Worm (Caenorhabditis elegans): Measurements from ENCODE around the gene mcm-10.
A peak's percentile ranks its signal among the peaks of the same experiment; 100 is the strongest.

mcm-10 gene

DNA sequence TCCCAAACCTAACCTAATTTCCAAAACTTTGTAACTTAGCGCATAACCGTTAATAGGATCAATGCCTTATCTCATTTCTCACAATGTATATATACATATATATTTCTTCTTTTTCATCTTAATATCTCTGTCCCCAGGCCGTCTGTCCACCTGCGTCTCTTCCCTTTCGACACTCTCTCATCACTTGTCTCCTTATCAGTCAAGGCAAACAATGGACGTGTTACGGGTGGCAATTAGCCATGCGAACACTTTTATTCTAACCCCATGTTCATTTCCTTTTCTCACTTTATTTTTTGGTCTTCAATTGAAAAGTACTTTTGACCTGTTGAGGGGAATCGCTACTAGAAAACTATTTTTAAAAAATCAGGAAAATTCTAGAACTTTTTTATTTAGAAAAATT, 40.0 kb downstream of the mcm-10 start:
- TF ChIP-seq mls-2 (tag; optimal IDR thresholded peaks at IDR 0.05) (no peak), elt-1 (tag; optimal IDR thresholded peaks at IDR 0.05; ENCODE audit: borderline replicate concordance, insufficient read depth) (no peak), lin-13 (tag; optimal IDR thresholded peaks at IDR 0.05) (no peak), cnd-1 (tag; optimal IDR thresholded peaks at IDR 0.05) (no peak)

DNA sequence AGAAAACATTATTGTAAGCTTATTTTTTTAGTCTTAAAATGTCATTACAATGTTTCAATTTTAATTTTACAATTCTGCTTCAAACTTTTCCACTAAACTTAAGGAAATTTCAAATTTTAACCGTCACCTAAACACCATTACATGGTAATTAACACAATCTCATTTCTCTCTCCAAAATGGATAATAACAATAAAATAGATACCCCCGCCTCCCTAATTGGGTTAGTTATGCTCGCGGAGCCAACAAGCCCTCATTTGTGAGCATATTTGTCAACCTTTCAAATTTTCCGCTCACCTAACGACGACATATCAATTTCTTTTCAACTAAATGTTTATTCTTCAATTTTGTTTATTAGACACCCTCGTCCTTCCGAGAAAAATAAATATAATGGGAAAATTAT, 40.9 kb downstream of the mcm-10 start:
- TF ChIP-seq ces-1 (GFP tag; optimal IDR thresholded peaks at IDR 0.05), result peak; percentile 99
- TF ChIP-seq ceh-83 (GFP tag; optimal IDR thresholded peaks at IDR 0.05), result no peak

DNA sequence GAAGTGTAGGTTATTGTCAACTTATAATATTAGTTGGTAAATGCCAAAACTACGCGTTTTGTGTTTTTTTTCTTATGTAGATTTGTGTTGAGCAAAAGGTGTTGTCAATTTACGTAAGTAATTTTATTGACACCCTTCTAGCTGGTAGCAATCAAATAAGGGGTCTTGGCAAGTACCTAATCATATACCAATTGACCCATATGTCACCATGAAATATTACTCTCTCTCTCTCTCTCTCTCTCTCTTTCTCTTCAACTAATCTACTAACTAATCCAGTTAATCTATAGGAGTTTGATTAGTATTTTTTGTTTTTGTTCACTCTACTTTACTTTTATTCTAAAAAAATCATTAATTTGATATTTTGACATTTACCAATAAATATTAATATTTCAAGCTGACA, 42.1 kb downstream of the mcm-10 start:
- TF ChIP-seq ces-1 (GFP tag; optimal IDR thresholded peaks at IDR 0.05) (peak; percentile 85), ceh-39 (tag; optimal IDR thresholded peaks at IDR 0.05) (no peak), sem-2 (GFP tag; optimal IDR thresholded peaks at IDR 0.05) (no peak), sptf-1 (tag; optimal IDR thresholded peaks at IDR 0.05) (no peak)

DNA sequence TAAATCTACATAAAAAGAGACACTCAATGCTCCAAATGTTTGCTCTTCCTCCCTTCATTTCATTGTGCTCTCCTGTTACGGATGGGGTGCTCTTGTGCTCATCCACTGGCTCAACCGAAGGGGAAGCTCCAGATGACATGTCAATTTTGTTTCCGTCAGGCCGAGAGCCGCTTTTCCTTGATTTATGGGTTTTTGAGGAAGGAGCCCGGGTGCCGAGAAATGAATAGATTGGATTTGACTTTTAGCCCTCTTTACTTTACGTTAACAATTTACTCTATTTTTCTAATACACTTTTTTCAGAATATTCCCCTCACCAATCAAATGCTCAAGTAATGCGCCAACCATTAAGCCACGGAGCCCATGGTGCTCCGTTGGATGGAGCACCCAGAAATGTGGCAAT, 42.8 kb downstream of the mcm-10 start, which contains the start of gene T28D6.4:
Gene T28D6.4 (plus strand): TSS at position 301 of the 400 bp plus-strand sequence.
- TF ChIP-seq ceh-39 (tag; optimal IDR thresholded peaks at IDR 0.05) (no peak), elt-3 (tag; optimal IDR thresholded peaks at IDR 0.05) (no peak), cnd-1 (tag; optimal IDR thresholded peaks at IDR 0.05) (no peak), M03D4.4 (tag; optimal IDR thresholded peaks at IDR 0.05) (no peak), ces-1 (GFP tag; optimal IDR thresholded peaks at IDR 0.05) (no peak), nhr-2 (tag; optimal IDR thresholded peaks at IDR 0.05) (no peak), nhr-28 (tag; optimal IDR thresholded peaks at IDR 0.05) (no peak), drap-1 (GFP tag; optimal IDR thresholded peaks at IDR 0.05) (no peak)

DNA sequence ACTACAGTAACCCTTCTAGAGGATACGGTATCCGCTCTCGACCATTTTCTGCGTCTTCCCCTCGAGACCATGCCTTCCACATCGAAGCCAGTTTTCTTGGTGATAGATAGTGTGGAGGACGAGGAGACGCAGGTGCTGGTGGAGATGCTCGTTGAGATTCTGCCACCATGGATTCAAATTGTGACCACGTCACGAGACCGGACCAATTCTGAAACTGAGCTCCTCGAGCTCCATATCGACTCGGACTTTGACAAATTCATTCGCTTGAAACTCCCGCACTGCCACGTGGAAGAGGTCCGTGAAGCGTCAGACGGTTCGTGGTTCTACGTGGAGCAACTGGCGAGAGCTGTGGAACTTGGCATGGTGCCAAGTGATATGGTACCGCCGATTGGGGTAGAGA, 44.0 kb downstream of the mcm-10 start:
- TF ChIP-seq lsy-2 (tag; optimal IDR thresholded peaks at IDR 0.05) (no peak), snpc-4 (tag; optimal IDR thresholded peaks at IDR 0.05) (no peak), zip-8 (tag; optimal IDR thresholded peaks at IDR 0.05) (no peak), nhr-76 (tag; optimal IDR thresholded peaks at IDR 0.05) (no peak), ceh-39 (tag; optimal IDR thresholded peaks at IDR 0.05) (no peak), tbx-8 (GFP tag; optimal IDR thresholded peaks at IDR 0.05) (no peak), elt-1 (tag; optimal IDR thresholded peaks at IDR 0.05; ENCODE audit: borderline replicate concordance, insufficient read depth) (no peak), ham-2 (GFP tag; optimal IDR thresholded peaks at IDR 0.05) (no peak), blmp-1 (tag; optimal IDR thresholded peaks at IDR 0.05) (no peak), unc-62 (GFP tag; optimal IDR thresholded peaks at IDR 0.05) (no peak), ceh-43 (GFP tag; optimal IDR thresholded peaks at IDR 0.05) (no peak)

DNA sequence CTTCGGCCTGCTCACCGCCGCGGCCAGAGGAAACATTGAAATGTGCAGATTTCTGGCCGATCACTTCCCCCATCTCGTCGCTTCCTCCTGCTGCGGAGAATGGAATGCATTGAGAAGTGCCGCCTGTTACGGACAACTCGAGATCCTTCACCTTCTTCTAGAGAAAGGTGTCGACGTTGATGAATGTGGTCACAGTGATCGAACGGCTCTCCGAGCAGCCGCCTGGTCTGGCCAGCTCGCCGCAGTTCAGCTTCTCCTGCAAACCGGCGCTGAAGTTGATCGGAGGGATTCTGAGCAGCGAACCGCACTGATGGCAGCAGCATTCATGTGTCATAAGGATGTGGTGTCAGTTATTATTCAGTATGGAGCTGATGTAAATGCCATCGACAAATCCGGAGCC, 45.5 kb downstream of the mcm-10 start:
- no peak for TF ChIP-seq flh-1 (GFP tag; optimal IDR thresholded peaks at IDR 0.05)
- TF ChIP-seq cnd-1 (tag; optimal IDR thresholded peaks at IDR 0.05), result no peak
- TF ChIP-seq elt-3 (tag; optimal IDR thresholded peaks at IDR 0.05), result no peak
- no peak for TF ChIP-seq lin-13 (tag; optimal IDR thresholded peaks at IDR 0.05)

DNA sequence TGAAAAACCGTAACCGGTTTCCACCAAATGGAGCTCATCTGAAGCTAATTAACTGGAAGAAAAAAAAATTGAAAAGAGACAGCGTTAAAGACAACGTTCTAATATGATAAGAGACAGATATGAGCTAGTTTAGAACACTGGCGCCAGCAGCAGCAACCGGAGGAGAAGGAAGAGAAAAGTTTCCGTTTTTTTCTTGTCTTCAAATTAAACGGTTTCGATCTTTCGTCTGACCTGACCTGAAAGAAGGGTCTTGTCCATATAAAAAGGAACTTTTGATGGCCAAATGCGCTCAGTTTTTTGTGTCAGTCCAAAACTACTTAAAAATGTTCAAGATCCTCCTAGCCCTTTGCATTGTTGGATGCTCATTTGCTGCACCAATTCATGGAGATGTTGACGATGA, 49.1 kb downstream of the mcm-10 start, which contains the start of gene T28D6.3:
Gene T28D6.3 (plus strand): TSS at position 301 of the 400 bp plus-strand sequence.
- TF ChIP-seq lin-32 (GFP tag; optimal IDR thresholded peaks at IDR 0.05) (no peak), lin-13 (tag; optimal IDR thresholded peaks at IDR 0.05) (no peak), sptf-1 (tag; optimal IDR thresholded peaks at IDR 0.05) (no peak), ham-2 (GFP tag; optimal IDR thresholded peaks at IDR 0.05) (no peak), blmp-1 (tag; optimal IDR thresholded peaks at IDR 0.05) (no peak), elt-1 (tag; optimal IDR thresholded peaks at IDR 0.05; ENCODE audit: borderline replicate concordance, insufficient read depth) (no peak), snpc-4 (tag; optimal IDR thresholded peaks at IDR 0.05) (no peak), bed-3 (GFP tag; optimal IDR thresholded peaks at IDR 0.05) (no peak)

DNA sequence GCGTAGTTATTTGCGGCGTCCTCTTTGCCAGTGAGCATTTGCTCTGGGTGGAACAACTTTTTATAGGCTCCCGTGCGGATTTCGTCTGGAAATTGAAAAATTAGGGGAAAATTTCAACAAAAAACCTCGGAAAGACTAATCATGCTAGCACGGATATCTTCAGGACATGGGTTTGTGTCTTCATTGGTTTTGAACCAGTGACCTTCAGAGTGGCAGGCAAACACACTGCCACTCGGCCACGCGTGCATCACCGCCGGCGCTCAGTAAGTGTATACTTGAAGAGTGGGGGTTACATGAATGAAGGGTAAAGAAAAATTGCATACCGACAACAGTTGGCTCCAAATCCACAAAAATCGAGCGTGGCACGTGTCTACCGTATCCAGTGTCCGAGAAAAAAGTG, 53.9 kb downstream of the mcm-10 start:
- peak; percentile 83 for TF ChIP-seq ceh-43 (GFP tag; optimal IDR thresholded peaks at IDR 0.05)
- TF ChIP-seq elt-1 (tag; optimal IDR thresholded peaks at IDR 0.05; ENCODE audit: borderline replicate concordance, insufficient read depth), result no peak
- no peak for TF ChIP-seq mep-1 (tag; optimal IDR thresholded peaks at IDR 0.05)
- peak; percentile 8 for TF ChIP-seq unc-39 (tag; optimal IDR thresholded peaks at IDR 0.05)
- no peak for TF ChIP-seq nhr-76 (tag; optimal IDR thresholded peaks at IDR 0.05)
- no peak for TF ChIP-seq nhr-12 (tag; optimal IDR thresholded peaks at IDR 0.05)
- TF ChIP-seq nhr-28 (tag; optimal IDR thresholded peaks at IDR 0.05), result no peak
- peak; percentile 61 for TF ChIP-seq lin-13 (tag; optimal IDR thresholded peaks at IDR 0.05)
- TF ChIP-seq sem-2 (GFP tag; optimal IDR thresholded peaks at IDR 0.05), result peak; percentile 88
- peak; percentile 91 for TF ChIP-seq lin-32 (GFP tag; optimal IDR thresholded peaks at IDR 0.05)
- peak; percentile 78 for TF ChIP-seq flh-1 (GFP tag; optimal IDR thresholded peaks at IDR 0.05)
- peak; percentile 83 for TF ChIP-seq bed-3 (GFP tag; optimal IDR thresholded peaks at IDR 0.05)
- TF ChIP-seq lsy-2 (tag; optimal IDR thresholded peaks at IDR 0.05), result no peak
- TF ChIP-seq sptf-1 (tag; optimal IDR thresholded peaks at IDR 0.05), result peak; percentile 96
- peak; percentile 96 for TF ChIP-seq cnd-1 (tag; optimal IDR thresholded peaks at IDR 0.05)
- peak; percentile 22 for TF ChIP-seq ces-1 (GFP tag; optimal IDR thresholded peaks at IDR 0.05)
- TF ChIP-seq ceh-83 (GFP tag; optimal IDR thresholded peaks at IDR 0.05), result peak; percentile 93
- no peak for TF ChIP-seq nhr-2 (tag; optimal IDR thresholded peaks at IDR 0.05)
- peak; percentile 81 for TF ChIP-seq ztf-11 (tag; optimal IDR thresholded peaks at IDR 0.05)
- no peak for TF ChIP-seq ceh-39 (tag; optimal IDR thresholded peaks at IDR 0.05)
- peak; percentile 71 for TF ChIP-seq hlh-1 (tag; optimal IDR thresholded peaks at IDR 0.05)
- TF ChIP-seq zip-8 (tag; optimal IDR thresholded peaks at IDR 0.05), result no peak
- no peak for TF ChIP-seq blmp-1 (tag; optimal IDR thresholded peaks at IDR 0.05)
- peak; percentile 85 for TF ChIP-seq ham-2 (GFP tag; optimal IDR thresholded peaks at IDR 0.05)
- TF ChIP-seq nhr-237 (tag; optimal IDR thresholded peaks at IDR 0.05), result no peak
- TF ChIP-seq mab-5 (tag; optimal IDR thresholded peaks at IDR 0.05), result no peak

Data from whole organism, mixed stage, embryonic.